Worm (Caenorhabditis elegans) whole organism, L4 larva: Measurements from ENCODE around the gene F53F1.3.

Experiments
- F44E2.7 ChIP-seq: fragments of 200-800 bp; sonication (Bioruptor generic); IDR thresholded peaks from 2 replicates; pipeline ENCODE4 v2.1.2; 2022; ENCODE audit warnings: missing genetic modification characterization, missing compliant biosample characterization
- F49E8.2 ChIP-seq: sonication (generic microtip); optimal IDR thresholded peaks from 2 replicates; lab custom pipeline; 2016; ENCODE audit warnings: missing compliant biosample characterization, mild to moderate bottlenecking, missing genetic modification characterization, borderline replicate concordance
- T20F7.1 ChIP-seq: fragments of 200-800 bp; sonication (Bioruptor generic); optimal IDR thresholded peaks from 2 replicates; lab custom pipeline; 2018; ENCODE audit warnings: mild to moderate bottlenecking, missing genetic modification characterization, missing compliant biosample characterization
- Y5F2A.4 ChIP-seq: fragments of 200-800 bp; sonication (Bioruptor generic); optimal IDR thresholded peaks from 2 replicates; lab custom pipeline; 2018; ENCODE audit warnings: mild to moderate bottlenecking, missing genetic modification characterization, missing compliant biosample characterization
- Y75B8A.6 ChIP-seq: fragments of 200-800 bp; sonication (Bioruptor generic); IDR thresholded peaks from 2 replicates; pipeline ENCODE4 v1.3.6; 2022; ENCODE audit warnings: missing genetic modification reagents, missing genetic modification characterization, missing compliant biosample characterization
- ZK546.5 ChIP-seq, 2 experiments: sonication (generic microtip); optimal IDR thresholded peaks; 2 replicates each; lab custom pipeline; 2017; ENCODE audit warnings: missing biosample characterization in 2 of 2, missing genetic modification characterization in 2 of 2
- aha-1 ChIP-seq: fragments of 150-350 bp; peaks from one replicate; lab custom pipeline; 2014; ENCODE audit warnings: missing biosample characterization, missing genetic modification characterization
- ama-1 ChIP-seq: fragments of 150-350 bp; optimal IDR thresholded peaks from 2 replicates; lab custom pipeline; 2014; ENCODE audit warnings: inconsistent platforms, mixed read lengths
- arid-1 ChIP-seq: fragments of 200-800 bp; sonication (Bioruptor generic); conservative IDR thresholded peaks from 2 replicates; pipeline ENCODE4 v1.3.6; 2022; ENCODE audit warnings: missing genetic modification reagents, missing genetic modification characterization, missing compliant biosample characterization
- ceh-20 ChIP-seq: fragments of 200-800 bp; sonication (Bioruptor generic); IDR thresholded peaks from 2 replicates; pipeline ENCODE4 v1.3.6; 2022; ENCODE audit warnings: missing genetic modification reagents, missing genetic modification characterization, missing compliant biosample characterization
- ceh-62 ChIP-seq: sonication (generic microtip); optimal IDR thresholded peaks from 2 replicates; lab custom pipeline; 2017; ENCODE audit warnings: missing biosample characterization, missing genetic modification characterization
- daf-8 ChIP-seq: fragments of 200-800 bp; sonication (Bioruptor generic); IDR thresholded peaks from 2 replicates; pipeline ENCODE4 v1.3.6; 2022; ENCODE audit warnings: missing genetic modification characterization, missing compliant biosample characterization
- dmd-9 ChIP-seq: fragments of 200-800 bp; sonication (Bioruptor generic); IDR thresholded peaks from 2 replicates; pipeline ENCODE4 v1.3.6; 2022; ENCODE audit warnings: missing genetic modification reagents, missing genetic modification characterization, missing compliant biosample characterization
- dpl-1 ChIP-seq: fragments of 150-350 bp; optimal IDR thresholded peaks from 2 replicates; lab custom pipeline; 2014; ENCODE audit warnings: missing biosample characterization, missing genetic modification reagents, missing genetic modification characterization
- duxl-1 ChIP-seq: sonication (generic microtip); optimal IDR thresholded peaks from 2 replicates; lab custom pipeline; 2016; ENCODE audit warnings: mild to moderate bottlenecking, missing genetic modification characterization, moderate library complexity, missing compliant biosample characterization; ENCODE audit not compliant: poor library complexity
- egl-27 ChIP-seq: sonication (generic microtip); optimal IDR thresholded peaks from 3 replicates; lab custom pipeline; 2017; ENCODE audit warnings: missing biosample characterization, missing genetic modification reagents, missing genetic modification characterization
- fkh-10 ChIP-seq: fragments of 150-350 bp; optimal IDR thresholded peaks from 2 replicates; lab custom pipeline; 2014; ENCODE audit warnings: missing biosample characterization, missing genetic modification reagents, missing genetic modification characterization
- gei-8 ChIP-seq: fragments of 200-800 bp; sonication (Bioruptor generic); optimal IDR thresholded peaks from 2 replicates; lab custom pipeline; 2018; ENCODE audit warnings: mild to moderate bottlenecking, missing genetic modification characterization, missing compliant biosample characterization
- hif-1 ChIP-seq, 2 experiments: sonication (generic microtip); optimal IDR thresholded peaks; 2 replicates each; lab custom pipeline; 2016 to 2017; ENCODE audit warnings: missing compliant biosample characterization in 2 of 2, missing genetic modification characterization in 2 of 2, missing genetic modification reagents in 2 of 2, missing genotype in 2 of 2, mild to moderate bottlenecking in 1 of 2
- hlh-30 ChIP-seq: sonication (generic microtip); optimal IDR thresholded peaks from 2 replicates; lab custom pipeline; 2017; ENCODE audit warnings: antibody characterized with exemption, mild to moderate bottlenecking, missing genetic modification characterization, missing compliant biosample characterization; ENCODE audit not compliant: insufficient read depth
- lim-7 ChIP-seq: fragments of 200-800 bp; sonication (Bioruptor generic); IDR thresholded peaks from 2 replicates; pipeline ENCODE4 v1.3.6; 2022; ENCODE audit warnings: missing genetic modification characterization, missing compliant biosample characterization
- lin-13 ChIP-seq: fragments of 150-350 bp; optimal IDR thresholded peaks from 2 replicates; lab custom pipeline; 2014; ENCODE audit warnings: missing biosample characterization, missing genetic modification reagents, missing genetic modification characterization
- lin-29 ChIP-seq: fragments of 200-800 bp; sonication (Bioruptor generic); IDR thresholded peaks from 2 replicates; pipeline ENCODE4 v1.3.6; 2022; ENCODE audit warnings: missing genetic modification reagents, missing genetic modification characterization, missing compliant biosample characterization
- lin-38 ChIP-seq: fragments of 200-800 bp; sonication (Bioruptor generic); IDR thresholded peaks from 2 replicates; pipeline ENCODE4 v1.3.6; 2022; ENCODE audit warnings: missing genetic modification reagents, missing genetic modification characterization, missing compliant biosample characterization
- lir-3 ChIP-seq: sonication (generic microtip); optimal IDR thresholded peaks from 2 replicates; lab custom pipeline; 2016; ENCODE audit warnings: mild to moderate bottlenecking, missing genetic modification characterization, missing compliant biosample characterization
- lsy-2 ChIP-seq, 2 experiments: fragments of 150-350 bp in 1 of 2; sonication (generic microtip) in 1 of 2; optimal IDR thresholded peaks; 2 replicates each; lab custom pipeline; 2014 to 2017; ENCODE audit warnings: missing biosample characterization in 2 of 2, missing genetic modification characterization in 2 of 2
- madf-9 ChIP-seq: fragments of 200-800 bp; sonication (Bioruptor generic); conservative IDR thresholded peaks from 2 replicates; pipeline ENCODE4 v1.3.6; 2022; ENCODE audit warnings: missing genetic modification reagents, missing genetic modification characterization, missing compliant biosample characterization
- mdt-29 ChIP-seq: fragments of 200-800 bp; sonication (Bioruptor generic); IDR thresholded peaks from 2 replicates; pipeline ENCODE4 v1.3.6; 2022; ENCODE audit warnings: missing genetic modification reagents, missing genetic modification characterization, missing compliant biosample characterization
- mes-2 ChIP-seq: sonication (generic microtip); optimal IDR thresholded peaks from 2 replicates; lab custom pipeline; 2016; ENCODE audit warnings: missing genotype, mild to moderate bottlenecking, missing genetic modification characterization, missing compliant biosample characterization; ENCODE audit not compliant: poor library complexity, severe bottlenecking
- mxl-2 ChIP-seq: fragments of 200-800 bp; sonication (Bioruptor generic); conservative IDR thresholded peaks from 2 replicates; pipeline ENCODE4 v1.3.6; 2022; ENCODE audit warnings: missing genetic modification reagents, missing genetic modification characterization, missing compliant biosample characterization
- nhr-102 ChIP-seq: sonication (generic microtip); optimal IDR thresholded peaks from 2 replicates; lab custom pipeline; 2016; ENCODE audit warnings: mild to moderate bottlenecking, missing genetic modification characterization, moderate library complexity, missing compliant biosample characterization
- nhr-111 ChIP-seq: fragments of 200-800 bp; sonication (Bioruptor generic); optimal IDR thresholded peaks from 2 replicates; lab custom pipeline; 2018; ENCODE audit warnings: mild to moderate bottlenecking, missing genetic modification characterization, missing compliant biosample characterization
- nhr-237 ChIP-seq: sonication (generic microtip); optimal IDR thresholded peaks from 2 replicates; lab custom pipeline; 2017; ENCODE audit warnings: missing biosample characterization, missing genetic modification characterization
- nhr-28 ChIP-seq: fragments of 150-350 bp; optimal IDR thresholded peaks from 2 replicates; lab custom pipeline; 2014; ENCODE audit warnings: missing biosample characterization, missing genetic modification characterization
- nhr-76 ChIP-seq: fragments of 150-350 bp; optimal IDR thresholded peaks from 2 replicates; lab custom pipeline; 2014; ENCODE audit warnings: missing biosample characterization, missing genetic modification characterization
- nhr-77 ChIP-seq: fragments of 150-350 bp; optimal IDR thresholded peaks from 2 replicates; lab custom pipeline; 2014; ENCODE audit warnings: missing biosample characterization, missing genetic modification characterization
- pha-4 ChIP-seq, 2 experiments: fragments of 150-350 bp in 1 of 2; fragments of 200-800 bp in 1 of 2; sonication (Bioruptor generic) in 1 of 2; IDR thresholded peaks in 1 of 2; optimal IDR thresholded peaks in 1 of 2; 2 replicates each; pipeline versions ENCODE4 v1.3.6 to Lab custom; 2014 to 2022; ENCODE audit warnings: missing genetic modification characterization in 2 of 2, missing genetic modification reagents in 2 of 2, missing biosample characterization in 1 of 2, missing compliant biosample characterization in 1 of 2
- rbr-2 ChIP-seq: sonication (generic microtip); optimal IDR thresholded peaks from 2 replicates; lab custom pipeline; 2016; ENCODE audit warnings: missing genotype, missing genetic modification characterization, missing compliant biosample characterization
- snpc-1.2 ChIP-seq: fragments of 200-800 bp; sonication (Bioruptor generic); IDR thresholded peaks from 2 replicates; pipeline ENCODE4 v1.3.6; 2022; ENCODE audit warnings: missing genetic modification reagents, missing genetic modification characterization, missing compliant biosample characterization
- snpc-4 ChIP-seq: fragments of 150-350 bp; optimal IDR thresholded peaks from 2 replicates; lab custom pipeline; 2014; ENCODE audit warnings: missing biosample characterization, missing genetic modification characterization
- spr-1 ChIP-seq: sonication (generic microtip); optimal IDR thresholded peaks from 2 replicates; lab custom pipeline; 2016; ENCODE audit warnings: mild to moderate bottlenecking, missing genetic modification characterization, missing compliant biosample characterization
- spr-3 ChIP-seq: fragments of 200-800 bp; sonication (Bioruptor generic); optimal IDR thresholded peaks from 2 replicates; lab custom pipeline; 2018; ENCODE audit warnings: mild to moderate bottlenecking, missing genetic modification characterization, missing compliant biosample characterization
- unc-130 ChIP-seq: sonication (generic microtip); optimal IDR thresholded peaks from 2 replicates; lab custom pipeline; 2016; ENCODE audit warnings: missing genetic modification reagents, missing genetic modification characterization, missing compliant biosample characterization
- unc-39 ChIP-seq: sonication (generic microtip); optimal IDR thresholded peaks from 2 replicates; lab custom pipeline; 2017; ENCODE audit warnings: missing biosample characterization, missing genetic modification characterization
- vab-7 ChIP-seq: fragments of 200-800 bp; sonication (Bioruptor generic); IDR thresholded peaks from 2 replicates; pipeline ENCODE4 v1.3.6; 2022; ENCODE audit warnings: missing genetic modification reagents, missing genetic modification characterization, missing compliant biosample characterization
- zfp-2 ChIP-seq: sonication (generic microtip); optimal IDR thresholded peaks from 2 replicates; lab custom pipeline; 2016; ENCODE audit warnings: mild to moderate bottlenecking, missing genetic modification characterization, missing compliant biosample characterization
- zfp-3 ChIP-seq: fragments of 200-800 bp; sonication (Bioruptor generic); conservative IDR thresholded peaks from 2 replicates; pipeline ENCODE4 v1.3.6; 2022; ENCODE audit warnings: missing genetic modification reagents, missing genetic modification characterization, missing compliant biosample characterization
- ztf-11 ChIP-seq: fragments of 150-350 bp; optimal IDR thresholded peaks from 2 replicates; lab custom pipeline; 2014; ENCODE audit warnings: missing biosample characterization, missing genetic modification characterization

F53F1.3 gene

DNA sequence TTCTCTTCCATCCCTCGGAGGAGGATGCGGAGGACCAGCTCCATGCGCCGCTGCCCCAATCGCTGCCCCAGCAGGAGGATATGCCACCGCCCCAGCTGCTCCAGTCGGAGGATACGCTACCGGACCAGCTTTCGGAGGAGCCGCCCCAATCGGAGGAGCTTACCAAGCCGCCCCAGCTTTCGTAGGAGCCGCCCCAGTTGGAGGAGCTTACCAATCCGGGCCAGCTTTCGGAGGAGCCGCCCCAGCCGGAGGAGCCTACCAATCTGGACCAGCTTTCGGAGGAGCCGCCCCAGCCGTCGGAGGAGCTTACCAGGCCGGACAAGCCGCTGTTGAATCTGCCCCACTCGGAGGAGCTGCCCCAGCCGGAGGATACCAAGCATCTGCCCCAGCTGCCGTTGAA is 7.4 kb downstream of the F53F1.3 start (continued):
- TF ChIP-seq lin-38 (GFP tag; lab: Robert Waterston, UW) (no peak), ama-1 (no peak), Y75B8A.6 (no peak), nhr-237 (no peak), aha-1 (tag; lab: Kevin White, UChicago) (peak; percentile 89), dmd-9 (0 out of 2 replicates have a peak, but pooled peaks have one; percentile 40), hif-1 (tag; optimal IDR thresholded peaks at IDR 0.05; lab: Kevin White, UChicago) (no peak), duxl-1 (tag; lab: Kevin White, UChicago) (no peak), unc-39 (tag; lab: Kevin White, UChicago) (no peak), unc-130 (GFP tag; lab: Kevin White, UChicago) (no peak), mdt-29 (no peak), ceh-62 (tag; lab: Kevin White, UChicago) (no peak), arid-1 (GFP tag; lab: Robert Waterston, UW) (no peak), nhr-28 (tag; lab: Kevin White, UChicago) (no peak), gei-8 (GFP tag; lab: Kevin White, UChicago) (peak; percentile 29), ztf-11 (tag; lab: Kevin White, UChicago) (no peak), fkh-10 (GFP tag; lab: Kevin White, UChicago) (no peak), daf-8 (GFP tag; lab: Robert Waterston, UW) (no peak), spr-1 (tag; lab: Kevin White, UChicago) (no peak), pha-4 (GFP tag; IDR thresholded peaks at IDR 0.05; lab: Robert Waterston, UW) (peak; percentile 70; the same call in 1 of the 2 replicates), pha-4 (tag; optimal IDR thresholded peaks at IDR 0.05; lab: Kevin White, UChicago) (no peak), nhr-102 (tag; lab: Kevin White, UChicago) (no peak), nhr-111 (no peak), mxl-2 (GFP tag; lab: Robert Waterston, UW) (no peak), lin-13 (GFP tag; lab: Kevin White, UChicago) (no peak), lir-3 (tag; lab: Kevin White, UChicago) (no peak), zfp-3 (no peak), spr-3 (GFP tag; lab: Kevin White, UChicago) (no peak), rbr-2 (no peak)

DNA sequence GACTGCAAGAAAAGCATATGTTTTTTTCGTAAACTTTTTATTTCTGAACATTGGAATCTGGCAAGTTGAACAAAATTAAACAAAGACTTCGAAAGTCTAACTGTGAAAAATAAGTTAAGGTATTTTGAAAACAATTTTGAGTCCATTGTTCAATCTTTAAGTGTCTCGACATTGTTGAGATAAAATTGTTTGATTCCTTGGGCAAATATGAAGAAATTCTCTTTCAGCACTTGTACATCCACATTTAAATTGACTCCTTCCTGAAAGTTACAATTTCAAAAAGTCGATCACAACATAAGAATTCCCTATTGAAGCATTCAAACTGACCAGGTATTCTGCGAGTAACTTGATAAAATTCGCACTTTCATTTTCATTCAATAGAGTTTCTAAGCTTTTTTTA is 8.0 kb downstream of the F53F1.3 start:
- TF ChIP-seq mes-2, result no peak
- peak; percentile 59 for TF ChIP-seq aha-1 (tag; lab: Kevin White, UChicago)
- TF ChIP-seq egl-27, result no peak
- TF ChIP-seq snpc-1.2 (GFP tag; lab: Robert Waterston, UW), result no peak
- TF ChIP-seq madf-9 (GFP tag; lab: Robert Waterston, UW), result no peak
- TF ChIP-seq zfp-2, result no peak
- TF ChIP-seq F44E2.7, result no peak
- TF ChIP-seq dpl-1 (GFP tag; lab: Kevin White, UChicago), result no peak
- TF ChIP-seq nhr-76 (tag; lab: Kevin White, UChicago), result no peak
- TF ChIP-seq ama-1, result peak; percentile 41
- TF ChIP-seq nhr-77 (tag; lab: Kevin White, UChicago), result no peak
- no peak for TF ChIP-seq mxl-2 (GFP tag; lab: Robert Waterston, UW)

DNA sequence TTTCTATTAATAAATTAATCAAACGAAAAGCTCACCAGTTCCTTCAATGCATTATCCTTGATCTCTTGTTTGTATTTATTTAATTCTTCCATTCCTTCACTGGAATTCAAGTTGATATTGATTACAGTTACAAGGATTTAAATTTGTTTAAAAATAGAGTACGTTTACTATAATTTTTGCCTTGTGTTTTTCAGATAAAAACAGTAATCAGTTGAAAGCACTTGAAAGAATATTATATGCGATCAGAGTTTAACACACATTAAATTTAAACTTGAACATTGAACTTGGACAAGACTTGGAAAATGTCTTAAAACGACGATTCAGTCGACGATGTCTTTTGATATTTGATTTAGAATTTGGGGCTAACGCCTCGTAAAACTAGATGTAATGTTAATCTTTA is 9.5 kb downstream of the F53F1.3 start, which contains the start of gene F53F1.6:
F53F1.6 (minus strand) TSS at position 101 of the 400 bp plus-strand sequence.
- TF ChIP-seq lim-7 (GFP tag; lab: Robert Waterston, UW), result no peak
- TF ChIP-seq lsy-2 (tag; optimal IDR thresholded peaks at IDR 0.05; lab: Kevin White, UChicago), result no peak
- TF ChIP-seq gei-8 (GFP tag; lab: Kevin White, UChicago), result no peak
- no peak for TF ChIP-seq ZK546.5 (tag; optimal IDR thresholded peaks at IDR 0.05; lab: Kevin White, UChicago)
- TF ChIP-seq mdt-29, result no peak
- no peak for TF ChIP-seq T20F7.1 (GFP tag; lab: Kevin White, UChicago)
- TF ChIP-seq ceh-20 (GFP tag; lab: Robert Waterston, UW), result no peak
- no peak for TF ChIP-seq lin-29 (GFP tag; lab: Robert Waterston, UW)
- no peak for TF ChIP-seq nhr-102 (tag; lab: Kevin White, UChicago)
- no peak for TF ChIP-seq F49E8.2 (tag; lab: Kevin White, UChicago)
- TF ChIP-seq hlh-30 (tag; lab: Kevin White, UChicago), result no peak
- no peak for TF ChIP-seq vab-7 (GFP tag; lab: Robert Waterston, UW)
- TF ChIP-seq egl-27, result no peak
- TF ChIP-seq Y5F2A.4 (GFP tag; lab: Kevin White, UChicago), result no peak
- no peak for TF ChIP-seq ama-1
- TF ChIP-seq pha-4 (GFP tag; IDR thresholded peaks at IDR 0.05; lab: Robert Waterston, UW), result no peak
- TF ChIP-seq pha-4 (tag; optimal IDR thresholded peaks at IDR 0.05; lab: Kevin White, UChicago), result no peak
- TF ChIP-seq snpc-4 (tag; lab: Kevin White, UChicago), result no peak
- no peak for TF ChIP-seq madf-9 (GFP tag; lab: Robert Waterston, UW)
- TF ChIP-seq, all 104 proteins: peak for 0
